Fruit fly (Drosophila melanogaster): Measurements from ENCODE around the gene CG18530.

DNA sequence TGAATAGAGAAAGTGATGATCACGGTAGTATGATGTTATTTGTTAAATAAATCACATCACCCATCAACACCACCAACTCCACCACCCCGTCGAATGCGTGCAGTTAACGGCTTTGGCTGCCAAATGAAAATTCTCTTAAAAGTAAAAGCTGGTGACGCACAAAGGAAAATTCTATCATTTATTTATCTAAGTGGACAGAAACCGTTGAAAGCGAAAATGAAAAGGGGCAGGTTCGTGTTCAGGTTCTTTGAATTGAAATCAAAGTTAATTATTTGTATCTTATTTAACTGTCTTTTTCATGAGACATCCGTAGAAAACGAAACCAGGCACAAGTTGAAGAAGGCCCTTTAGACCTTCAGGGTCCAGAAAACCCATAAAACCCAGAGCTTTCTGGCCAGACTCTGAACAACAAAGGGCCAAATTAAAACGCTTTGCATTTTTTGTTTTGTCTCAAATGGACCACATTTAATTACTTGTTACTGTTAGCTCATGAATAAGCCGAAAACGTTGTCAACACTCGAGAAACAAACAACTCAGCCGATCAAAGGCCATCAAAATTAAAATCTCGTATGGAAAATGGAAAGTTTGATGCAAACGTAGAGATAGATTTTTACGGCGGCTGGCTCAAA, 33.2 kb downstream of the CG18530 start:
- TF ChIP-seq seq (GFP tag; IDR thresholded peaks at IDR 0.05): no peak
- TF ChIP-seq CG13123 (GFP tag; optimal IDR thresholded peaks at IDR 0.05): no peak
- no peak for TF ChIP-seq CG6813 (GFP tag; optimal IDR thresholded peaks at IDR 0.05)
- TF ChIP-seq CG43689 (GFP tag; IDR thresholded peaks at IDR 0.05): no peak
- no peak for TF ChIP-seq slp2 (GFP tag; optimal IDR thresholded peaks at IDR 0.05)
- no peak for TF ChIP-seq Poxn (GFP tag; IDR thresholded peaks at IDR 0.05)
- TF ChIP-seq CG14050 (GFP tag; IDR thresholded peaks at IDR 0.05): no peak

Data from whole organism, embryonic.